Worm (Caenorhabditis elegans) whole organism, L2 larva: Measurements from ENCODE around the gene T08D10.4.

ENCODE experiments used
- C34F6.9 ChIP-seq: fragments of 150-350 bp; optimal IDR thresholded peaks from 2 replicates; lab custom pipeline; 2014; ENCODE audit warnings: missing biosample characterization, missing genetic modification characterization
- F13H6.1 ChIP-seq: sonication (generic microtip); optimal IDR thresholded peaks from 2 replicates; lab custom pipeline; 2016; ENCODE audit warnings: missing genetic modification characterization, missing compliant biosample characterization
- R02D3.7 ChIP-seq: fragments of 150-350 bp; optimal IDR thresholded peaks from 2 replicates; lab custom pipeline; 2014; ENCODE audit warnings: missing biosample characterization, missing genetic modification characterization
- Y55F3AM.14 ChIP-seq: fragments of 200-800 bp; sonication (Bioruptor generic); optimal IDR thresholded peaks from 2 replicates; lab custom pipeline; 2018; ENCODE audit warnings: mild to moderate bottlenecking, missing genetic modification characterization, missing compliant biosample characterization
- ZK546.5 ChIP-seq: sonication (generic microtip); optimal IDR thresholded peaks from 2 replicates; lab custom pipeline; 2017; ENCODE audit warnings: missing biosample characterization, missing genetic modification characterization
- alr-1 ChIP-seq: fragments of 150-350 bp; optimal IDR thresholded peaks from 2 replicates; lab custom pipeline; 2014; ENCODE audit warnings: missing biosample characterization, missing genetic modification characterization
- aly-2 ChIP-seq: fragments of 150-350 bp; optimal IDR thresholded peaks from 2 replicates; lab custom pipeline; 2014; ENCODE audit warnings: missing biosample characterization, missing genetic modification characterization
- ama-1 ChIP-seq: fragments of 150-350 bp; optimal IDR thresholded peaks from 2 replicates; lab custom pipeline; 2018; ENCODE audit warnings: inconsistent platforms
- blmp-1 ChIP-seq: sonication (generic microtip); optimal IDR thresholded peaks from 2 replicates; lab custom pipeline; 2017; ENCODE audit warnings: missing genetic modification characterization, mild to moderate bottlenecking, missing compliant biosample characterization, antibody characterized with exemption, moderate library complexity; ENCODE audit not compliant: insufficient read depth
- ceh-16 ChIP-seq: fragments of 150-350 bp; optimal IDR thresholded peaks from 2 replicates; lab custom pipeline; 2014; ENCODE audit warnings: missing biosample characterization, missing genetic modification characterization
- ceh-82 ChIP-seq: fragments of 150-350 bp; optimal IDR thresholded peaks from 2 replicates; lab custom pipeline; 2014; ENCODE audit warnings: missing biosample characterization, missing genetic modification characterization
- crh-2 ChIP-seq: sonication (generic microtip); optimal IDR thresholded peaks from 2 replicates; lab custom pipeline; 2017; ENCODE audit warnings: missing biosample characterization, missing genetic modification characterization
- dmd-4 ChIP-seq: sonication (generic microtip); optimal IDR thresholded peaks from 2 replicates; lab custom pipeline; 2017; ENCODE audit warnings: missing biosample characterization, missing genetic modification characterization
- egl-27 ChIP-seq: sonication (generic microtip); optimal IDR thresholded peaks from 3 replicates; lab custom pipeline; 2017; ENCODE audit warnings: missing biosample characterization, missing genetic modification reagents, missing genetic modification characterization
- elt-1 ChIP-seq: fragments of 150-350 bp; optimal IDR thresholded peaks from 2 replicates; lab custom pipeline; 2014; ENCODE audit warnings: missing biosample characterization, missing genetic modification characterization
- elt-3 ChIP-seq: sonication (generic microtip); optimal IDR thresholded peaks from 2 replicates; lab custom pipeline; 2017; ENCODE audit warnings: missing biosample characterization, missing genetic modification characterization
- fos-1 ChIP-seq: fragments of 150-350 bp; optimal IDR thresholded peaks from 2 replicates; lab custom pipeline; 2014; ENCODE audit warnings: missing biosample characterization, missing genetic modification characterization
- gmeb-1 ChIP-seq: fragments of 150-350 bp; optimal IDR thresholded peaks from 2 replicates; lab custom pipeline; 2014; ENCODE audit warnings: missing biosample characterization, missing genetic modification characterization
- lin-11 ChIP-seq: fragments of 150-350 bp; sonication (generic microtip); optimal IDR thresholded peaks from 2 replicates; lab custom pipeline; 2014; ENCODE audit warnings: missing biosample characterization, missing genetic modification characterization, inconsistent platforms, mixed read lengths
- lin-13 ChIP-seq: fragments of 150-350 bp; optimal IDR thresholded peaks from 2 replicates; lab custom pipeline; 2014; ENCODE audit warnings: missing biosample characterization, missing genetic modification reagents, missing genetic modification characterization
- lin-39 ChIP-seq: fragments of 150-350 bp; optimal IDR thresholded peaks from 2 replicates; lab custom pipeline; 2014; ENCODE audit warnings: missing biosample characterization, missing genetic modification reagents, missing genetic modification characterization
- lsy-2 ChIP-seq, 2 experiments: fragments of 150-350 bp in 1 of 2; sonication (generic microtip) in 1 of 2; optimal IDR thresholded peaks; 2 replicates each; lab custom pipeline; 2014 to 2017; ENCODE audit warnings: missing biosample characterization in 2 of 2, missing genetic modification characterization in 2 of 2
- mab-5 ChIP-seq: fragments of 150-350 bp; optimal IDR thresholded peaks from 2 replicates; lab custom pipeline; 2014; ENCODE audit warnings: missing biosample characterization, missing genetic modification characterization
- mbf-1 ChIP-seq: sonication (generic microtip); optimal IDR thresholded peaks from 2 replicates; lab custom pipeline; 2017; ENCODE audit warnings: missing biosample characterization, missing genetic modification characterization
- mdl-1 ChIP-seq, 2 experiments: fragments of 150-350 bp in 1 of 2; sonication (generic microtip) in 1 of 2; optimal IDR thresholded peaks; 2 replicates each; lab custom pipeline; 2017; ENCODE audit warnings: missing biosample characterization in 2 of 2, missing genetic modification characterization in 2 of 2
- nhr-10 ChIP-seq: sonication (generic microtip); optimal IDR thresholded peaks from 2 replicates; lab custom pipeline; 2017; ENCODE audit warnings: missing biosample characterization, missing genetic modification characterization
- nhr-11 ChIP-seq: fragments of 150-350 bp; optimal IDR thresholded peaks from 2 replicates; lab custom pipeline; 2014; ENCODE audit warnings: missing biosample characterization, missing genetic modification characterization
- nhr-12 ChIP-seq: fragments of 150-350 bp; optimal IDR thresholded peaks from 2 replicates; lab custom pipeline; 2014; ENCODE audit warnings: missing biosample characterization, missing genetic modification characterization
- nhr-129 ChIP-seq: fragments of 150-350 bp; optimal IDR thresholded peaks from 2 replicates; lab custom pipeline; 2014; ENCODE audit warnings: missing biosample characterization, missing genetic modification characterization
- nhr-21 ChIP-seq: fragments of 150-350 bp; optimal IDR thresholded peaks from 2 replicates; lab custom pipeline; 2014; ENCODE audit warnings: missing biosample characterization, missing genetic modification characterization
- nhr-23 ChIP-seq: fragments of 150-350 bp; optimal IDR thresholded peaks from 2 replicates; lab custom pipeline; 2014; ENCODE audit warnings: missing biosample characterization, missing genetic modification reagents, missing genetic modification characterization
- nhr-237 ChIP-seq: fragments of 150-350 bp; optimal IDR thresholded peaks from 2 replicates; lab custom pipeline; 2014; ENCODE audit warnings: missing biosample characterization, missing genetic modification characterization
- nhr-25 ChIP-seq: fragments of 150-350 bp; sonication (generic microtip); optimal IDR thresholded peaks from 3 replicates; lab custom pipeline; 2014; ENCODE audit warnings: missing biosample characterization, missing genetic modification characterization
- nhr-6 ChIP-seq: fragments of 150-350 bp; optimal IDR thresholded peaks from 2 replicates; lab custom pipeline; 2014; ENCODE audit warnings: missing biosample characterization, missing genetic modification characterization
- nhr-77 ChIP-seq: fragments of 150-350 bp; optimal IDR thresholded peaks from 2 replicates; lab custom pipeline; 2014; ENCODE audit warnings: missing biosample characterization, missing genetic modification characterization
- peb-1 ChIP-seq: fragments of 150-350 bp; optimal IDR thresholded peaks from 2 replicates; lab custom pipeline; 2014; ENCODE audit warnings: missing biosample characterization, missing genetic modification characterization
- sem-4 ChIP-seq: fragments of 150-350 bp; optimal IDR thresholded peaks from 2 replicates; lab custom pipeline; 2014; ENCODE audit warnings: missing biosample characterization, missing genetic modification reagents, missing genetic modification characterization
- skn-1 ChIP-seq: sonication (generic microtip); optimal IDR thresholded peaks from 2 replicates; lab custom pipeline; 2017; ENCODE audit warnings: missing biosample characterization, missing genetic modification characterization
- sma-3 ChIP-seq: sonication (generic microtip); optimal IDR thresholded peaks from 2 replicates; lab custom pipeline; 2016; ENCODE audit warnings: missing genetic modification reagents, missing genetic modification characterization, missing compliant biosample characterization
- sma-9 ChIP-seq, 2 experiments: fragments of 150-350 bp in 1 of 2; sonication (generic microtip) in 1 of 2; optimal IDR thresholded peaks; 2 replicates each; lab custom pipeline; 2014 to 2016; ENCODE audit warnings: missing genetic modification characterization in 2 of 2, mild to moderate bottlenecking in 1 of 2, missing biosample characterization in 1 of 2, missing compliant biosample characterization in 1 of 2, missing genetic modification reagents in 1 of 2, moderate library complexity in 1 of 2
- snpc-4 ChIP-seq: fragments of 150-350 bp; optimal IDR thresholded peaks from 2 replicates; lab custom pipeline; 2014; ENCODE audit warnings: missing biosample characterization, missing genetic modification characterization
- unc-39 ChIP-seq: fragments of 150-350 bp; optimal IDR thresholded peaks from 2 replicates; lab custom pipeline; 2014; ENCODE audit warnings: missing biosample characterization, missing genetic modification characterization
- unc-55 ChIP-seq: fragments of 150-350 bp; sonication (generic microtip); optimal IDR thresholded peaks from 3 replicates; lab custom pipeline; 2014; ENCODE audit warnings: missing biosample characterization, missing genetic modification reagents, missing genetic modification characterization
- unc-62 ChIP-seq: fragments of 150-350 bp; optimal IDR thresholded peaks from 2 replicates; lab custom pipeline; 2014; ENCODE audit warnings: missing biosample characterization, missing genetic modification reagents, missing genetic modification characterization
- zag-1 ChIP-seq: fragments of 150-350 bp; optimal IDR thresholded peaks from 2 replicates; lab custom pipeline; 2014; ENCODE audit warnings: missing biosample characterization, missing genetic modification characterization
- ztf-1 ChIP-seq: fragments of 200-800 bp; sonication (Bioruptor generic); conservative IDR thresholded peaks from 2 replicates; pipeline ENCODE4 v1.3.6; 2022; ENCODE audit warnings: missing genetic modification characterization, missing compliant biosample characterization
- ztf-11 ChIP-seq: sonication (generic microtip); optimal IDR thresholded peaks from 2 replicates; lab custom pipeline; 2017; ENCODE audit warnings: missing biosample characterization, missing genetic modification characterization
- ztf-4 ChIP-seq: fragments of 150-350 bp; optimal IDR thresholded peaks from 2 replicates; lab custom pipeline; 2014; ENCODE audit warnings: missing biosample characterization, missing genetic modification characterization

The T08D10.4 gene

DNA sequence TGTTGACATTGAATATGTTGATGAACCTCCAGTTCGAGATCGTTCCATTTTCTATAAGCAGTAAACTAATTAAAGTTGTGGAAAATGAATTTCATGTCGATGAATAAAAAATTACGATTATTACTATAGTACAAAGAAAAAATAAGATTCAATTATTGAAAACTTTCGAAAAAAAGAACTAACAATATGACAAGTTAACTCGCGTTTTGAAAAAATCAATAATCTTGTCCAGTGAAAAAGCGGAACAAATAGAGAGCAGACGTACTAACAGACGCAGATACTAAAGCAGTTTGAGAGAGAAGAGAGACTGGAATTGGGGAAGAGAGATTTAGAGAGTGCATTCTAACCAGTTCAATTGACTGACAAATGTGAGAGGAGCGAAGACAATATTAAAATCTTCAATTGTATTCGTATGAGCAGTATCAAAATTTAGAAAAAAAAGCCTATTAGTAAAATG, 21.5 kb upstream of the T08D10.4 start, which contains the start of gene set-6:
set-6 (minus strand) TSS at position 51 of the 457 bp plus-strand sequence.
- TF ChIP-seq ZK546.5 (tag; lab: Kevin White, UChicago) (no peak), gmeb-1 (tag; lab: Kevin White, UChicago) (no peak), nhr-11 (tag; lab: Kevin White, UChicago) (no peak), nhr-23 (tag; lab: Kevin White, UChicago) (no peak), F13H6.1 (tag; lab: Kevin White, UChicago) (peak; percentile 18), R02D3.7 (tag; lab: Kevin White, UChicago) (no peak), nhr-6 (tag; lab: Kevin White, UChicago) (no peak), zag-1 (no peak), ztf-1 (GFP tag; lab: Robert Waterston, UW) (no peak), unc-62 (GFP tag; lab: Kevin White, UChicago) (no peak), sma-3 (GFP tag; lab: Kevin White, UChicago) (no peak), fos-1 (tag; lab: Kevin White, UChicago) (no peak), sem-4 (tag; lab: Kevin White, UChicago) (no peak), nhr-237 (no peak), dmd-4 (tag; lab: Kevin White, UChicago) (no peak), unc-55 (GFP tag; lab: Kevin White, UChicago) (peak; percentile 71), lin-11 (no peak), elt-1 (no peak), elt-3 (tag; lab: Kevin White, UChicago) (no peak), ztf-11 (tag; lab: Kevin White, UChicago) (no peak), crh-2 (peak; percentile 10), aly-2 (tag; lab: Kevin White, UChicago) (no peak), lin-13 (GFP tag; lab: Kevin White, UChicago) (peak; percentile 12), nhr-77 (tag; lab: Kevin White, UChicago) (no peak), sma-9 (GFP tag; optimal IDR thresholded peaks at IDR 0.05; lab: Kevin White, UChicago) (peak; percentile 47), sma-9 (tag; optimal IDR thresholded peaks at IDR 0.05; lab: Kevin White, UChicago) (no peak), blmp-1 (no peak), snpc-4 (no peak), Y55F3AM.14 (GFP tag; lab: Kevin White, UChicago) (no peak), egl-27 (tag; lab: Kevin White, UChicago) (no peak), mdl-1 (tag; optimal IDR thresholded peaks at IDR 0.05; lab: Kevin White, UChicago) (no peak), peb-1 (tag; lab: Kevin White, UChicago) (no peak), lin-39 (no peak), ceh-82 (tag; lab: Kevin White, UChicago) (no peak), ceh-16 (tag; lab: Kevin White, UChicago) (no peak), lsy-2 (tag; optimal IDR thresholded peaks at IDR 0.05; lab: Kevin White, UChicago) (peak in 1 of 2 experiments; percentile 19), unc-39 (no peak), nhr-21 (tag; lab: Kevin White, UChicago) (no peak), nhr-129 (tag; lab: Kevin White, UChicago) (peak; percentile 9), alr-1 (tag; lab: Kevin White, UChicago) (no peak), nhr-12 (tag; lab: Kevin White, UChicago) (no peak), mbf-1 (tag; lab: Kevin White, UChicago) (no peak), mab-5 (tag; lab: Kevin White, UChicago) (no peak), nhr-25 (tag; lab: Kevin White, UChicago) (no peak), C34F6.9 (tag; lab: Kevin White, UChicago) (peak; percentile 62), ama-1 (lab: Kevin White, UChicago) (no peak), skn-1 (no peak), ztf-4 (no peak), nhr-10 (tag; lab: Kevin White, UChicago) (no peak)
- TF ChIP-seq, all 48 proteins: peak for 8
